Worm (Caenorhabditis elegans): ENCODE data around the gene npp-22.

npp-22 gene

ce11 chrV:11739820-11740219 lies 6.5 kb upstream of the npp-22 start, which contains the start of gene T04F3.1:
Gene T04F3.1, plus strand, starts transcription at chrV:11740065.
- TF ChIP-seq tab-1 (GFP tag; IDR thresholded peaks at IDR 0.05) (no peak), flt-1 (GFP tag; IDR thresholded peaks at IDR 0.05) (no peak), cog-1 (tag; optimal IDR thresholded peaks at IDR 0.05) (no peak), ref-1 (GFP tag; conservative IDR thresholded peaks at IDR 0.05) (no peak), klf-2 (GFP tag; conservative IDR thresholded peaks at IDR 0.05) (no peak), med-1 (GFP tag; optimal IDR thresholded peaks at IDR 0.05; ENCODE audit: insufficient read depth) (no peak), ztf-23 (GFP tag; IDR thresholded peaks at IDR 0.05) (no peak)

- TF ChIP-seq ref-1 (GFP tag; conservative IDR thresholded peaks at IDR 0.05) (no peak), ztf-29 (GFP tag; IDR thresholded peaks at IDR 0.05) (no peak), ztf-23 (GFP tag; IDR thresholded peaks at IDR 0.05) (no peak), cog-1 (tag; optimal IDR thresholded peaks at IDR 0.05) (no peak)
Measured at ce11 chrV:11737333-11737732, 4.1 kb upstream of the npp-22 start.

ce11 chrV:11736896-11737295 lies 3.6 kb upstream of the npp-22 start, which contains the start of gene spe-42:
Gene spe-42, minus strand, starts transcription at chrV:11736996.
- no peak for TF ChIP-seq ref-1 (GFP tag; conservative IDR thresholded peaks at IDR 0.05)

ce11 chrV:11732049-11732448 lies 1.2 kb downstream of the npp-22 start:
- TF ChIP-seq ztf-29 (GFP tag; IDR thresholded peaks at IDR 0.05) (no peak), T22C8.4 (GFP tag; IDR thresholded peaks at IDR 0.05) (no peak), med-1 (GFP tag; optimal IDR thresholded peaks at IDR 0.05; ENCODE audit: insufficient read depth) (no peak), cog-1 (tag; optimal IDR thresholded peaks at IDR 0.05) (no peak), flt-1 (GFP tag; IDR thresholded peaks at IDR 0.05) (no peak), ref-1 (GFP tag; conservative IDR thresholded peaks at IDR 0.05) (no peak), klf-2 (GFP tag; conservative IDR thresholded peaks at IDR 0.05) (no peak), tab-1 (GFP tag; IDR thresholded peaks at IDR 0.05) (no peak), ztf-23 (GFP tag; IDR thresholded peaks at IDR 0.05) (no peak)

- TF ChIP-seq ztf-23 (GFP tag; IDR thresholded peaks at IDR 0.05): no peak
- TF ChIP-seq ref-1 (GFP tag; conservative IDR thresholded peaks at IDR 0.05): no peak
- TF ChIP-seq cog-1 (tag; optimal IDR thresholded peaks at IDR 0.05): no peak
- TF ChIP-seq flt-1 (GFP tag; IDR thresholded peaks at IDR 0.05): no peak
- TF ChIP-seq med-1 (GFP tag; optimal IDR thresholded peaks at IDR 0.05; ENCODE audit: insufficient read depth): no peak
- no peak for TF ChIP-seq klf-2 (GFP tag; conservative IDR thresholded peaks at IDR 0.05)
- TF ChIP-seq T22C8.4 (GFP tag; IDR thresholded peaks at IDR 0.05): no peak
Measured at ce11 chrV:11730060-11730459, 3.2 kb downstream of the npp-22 start, which contains the start of gene rhr-2. Gene rhr-2, minus strand, starts transcription at chrV:11730160.

ce11 chrV:11725971-11726370 lies 7.3 kb downstream of the npp-22 start, which contains the start of gene daf-11:
Gene daf-11, minus strand, starts transcription at chrV:11726071.
- TF ChIP-seq ztf-29 (GFP tag; IDR thresholded peaks at IDR 0.05): no peak
- no peak for TF ChIP-seq ref-1 (GFP tag; conservative IDR thresholded peaks at IDR 0.05)
- no peak for TF ChIP-seq flt-1 (GFP tag; IDR thresholded peaks at IDR 0.05)
- no peak for TF ChIP-seq klf-2 (GFP tag; conservative IDR thresholded peaks at IDR 0.05)
- no peak for TF ChIP-seq tab-1 (GFP tag; IDR thresholded peaks at IDR 0.05)
- TF ChIP-seq cog-1 (tag; optimal IDR thresholded peaks at IDR 0.05): no peak
- TF ChIP-seq T22C8.4 (GFP tag; IDR thresholded peaks at IDR 0.05): no peak
- TF ChIP-seq ztf-23 (GFP tag; IDR thresholded peaks at IDR 0.05): no peak
- TF ChIP-seq med-1 (GFP tag; optimal IDR thresholded peaks at IDR 0.05; ENCODE audit: insufficient read depth): no peak

ce11 chrV:11722858-11723257 lies 10.4 kb downstream of the npp-22 start:
- no peak for TF ChIP-seq T22C8.4 (GFP tag; IDR thresholded peaks at IDR 0.05)
- no peak for TF ChIP-seq tab-1 (GFP tag; IDR thresholded peaks at IDR 0.05)
- TF ChIP-seq flt-1 (GFP tag; IDR thresholded peaks at IDR 0.05): no peak
- no peak for TF ChIP-seq ref-1 (GFP tag; conservative IDR thresholded peaks at IDR 0.05)
- TF ChIP-seq ztf-29 (GFP tag; IDR thresholded peaks at IDR 0.05): no peak

ce11 chrV:11716930-11717329 lies 16.3 kb downstream of the npp-22 start:
- no peak for TF ChIP-seq T22C8.4 (GFP tag; IDR thresholded peaks at IDR 0.05)

ce11 chrV:11715797-11716196 lies 17.5 kb downstream of the npp-22 start, which contains the start of gene tre-3:
Gene tre-3, minus strand, starts transcription at chrV:11715903.
- no peak for TF ChIP-seq ref-1 (GFP tag; conservative IDR thresholded peaks at IDR 0.05)
- no peak for TF ChIP-seq med-1 (GFP tag; optimal IDR thresholded peaks at IDR 0.05; ENCODE audit: insufficient read depth)
- no peak for TF ChIP-seq ztf-23 (GFP tag; IDR thresholded peaks at IDR 0.05)
- TF ChIP-seq cog-1 (tag; optimal IDR thresholded peaks at IDR 0.05): no peak
- TF ChIP-seq T22C8.4 (GFP tag; IDR thresholded peaks at IDR 0.05): no peak
- TF ChIP-seq klf-2 (GFP tag; conservative IDR thresholded peaks at IDR 0.05): no peak
- no peak for TF ChIP-seq ztf-29 (GFP tag; IDR thresholded peaks at IDR 0.05)
- TF ChIP-seq tab-1 (GFP tag; IDR thresholded peaks at IDR 0.05): no peak
- no peak for TF ChIP-seq flt-1 (GFP tag; IDR thresholded peaks at IDR 0.05)

ce11 chrV:11711751-11712150 lies 21.5 kb downstream of the npp-22 start:
- TF ChIP-seq tab-1 (GFP tag; IDR thresholded peaks at IDR 0.05) (no peak), T22C8.4 (GFP tag; IDR thresholded peaks at IDR 0.05) (no peak), klf-2 (GFP tag; conservative IDR thresholded peaks at IDR 0.05) (no peak), med-1 (GFP tag; optimal IDR thresholded peaks at IDR 0.05; ENCODE audit: insufficient read depth) (no peak)

ce11 chrV:11706353-11706752 lies 26.9 kb downstream of the npp-22 start:
- TF ChIP-seq ztf-29 (GFP tag; IDR thresholded peaks at IDR 0.05): no peak
- no peak for TF ChIP-seq klf-2 (GFP tag; conservative IDR thresholded peaks at IDR 0.05)
- TF ChIP-seq ztf-23 (GFP tag; IDR thresholded peaks at IDR 0.05): no peak
- no peak for TF ChIP-seq ref-1 (GFP tag; conservative IDR thresholded peaks at IDR 0.05)
- no peak for TF ChIP-seq T22C8.4 (GFP tag; IDR thresholded peaks at IDR 0.05)
- no peak for TF ChIP-seq flt-1 (GFP tag; IDR thresholded peaks at IDR 0.05)
- no peak for TF ChIP-seq cog-1 (tag; optimal IDR thresholded peaks at IDR 0.05)
- TF ChIP-seq tab-1 (GFP tag; IDR thresholded peaks at IDR 0.05): no peak
- no peak for TF ChIP-seq med-1 (GFP tag; optimal IDR thresholded peaks at IDR 0.05; ENCODE audit: insufficient read depth)
